Worm (Caenorhabditis elegans): ENCODE measurements around the gene F32A11.1.

- TF ChIP-seq W03F9.2 (tag; optimal IDR thresholded peaks at IDR 0.05) (no peak), dao-5 (tag; optimal IDR thresholded peaks at IDR 0.05) (no peak)
These were observed 1.1 kb upstream of the F32A11.1 start for ce11 chrII:13156071-13156470.

Measured in whole organism, L4/young adult.